Worm (Caenorhabditis elegans): ENCODE measurements around the gene che-7.
A peak's percentile ranks its signal among the peaks of the same experiment; 100 is the strongest.

Gene che-7

DNA sequence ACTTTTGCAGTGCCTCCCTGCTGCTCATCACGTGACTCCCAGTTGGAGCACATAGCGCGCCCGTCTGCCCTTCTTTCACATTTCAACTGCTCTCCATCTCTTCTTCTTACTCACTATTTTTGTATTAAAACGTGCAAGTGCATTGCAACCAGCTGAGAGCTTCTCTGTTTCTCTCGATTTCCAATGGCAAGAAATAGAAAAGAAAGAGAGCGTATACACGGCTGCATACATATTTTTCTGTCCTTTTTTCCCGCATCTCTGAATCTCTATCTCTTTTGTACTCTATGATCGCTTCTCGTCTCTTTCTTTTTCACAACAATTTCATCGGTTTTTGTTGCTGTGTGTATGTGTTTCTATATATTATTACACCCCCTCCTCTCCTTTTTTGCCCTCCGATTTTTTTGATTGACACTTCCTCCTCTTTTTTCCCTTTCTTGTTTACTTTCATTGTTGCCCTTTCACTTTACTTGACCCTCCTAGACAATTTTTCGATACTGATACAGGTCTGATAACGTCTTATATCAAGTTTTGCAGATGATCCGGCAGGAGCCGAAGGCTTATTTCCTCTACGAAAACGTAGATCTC is 32.0 kb upstream of the che-7 start, which contains the start of gene Y97E10AR.1:
Gene Y97E10AR.1, plus strand, starts transcription at position 535 of the 585 bp plus-strand sequence.
- TF ChIP-seq elt-3 (tag; optimal IDR thresholded peaks at IDR 0.05) (no peak), gmeb-1 (tag; optimal IDR thresholded peaks at IDR 0.05) (no peak), mab-5 (tag; optimal IDR thresholded peaks at IDR 0.05) (peak; percentile 73), nhr-12 (tag; optimal IDR thresholded peaks at IDR 0.05) (no peak), blmp-1 (tag; optimal IDR thresholded peaks at IDR 0.05; ENCODE audit: insufficient read depth) (peak; percentile 92), nhr-21 (tag; optimal IDR thresholded peaks at IDR 0.05) (no peak), alr-1 (tag; optimal IDR thresholded peaks at IDR 0.05) (no peak), unc-39 (tag; optimal IDR thresholded peaks at IDR 0.05) (no peak), C34F6.9 (tag; optimal IDR thresholded peaks at IDR 0.05) (peak; percentile 98), nhr-77 (tag; optimal IDR thresholded peaks at IDR 0.05) (no peak), fos-1 (tag; optimal IDR thresholded peaks at IDR 0.05) (peak; percentile 94), ztf-11 (tag; optimal IDR thresholded peaks at IDR 0.05) (no peak), lin-39 (tag; optimal IDR thresholded peaks at IDR 0.05) (no peak), egl-27 (tag; optimal IDR thresholded peaks at IDR 0.05) (peak; percentile 73), nhr-23 (tag; optimal IDR thresholded peaks at IDR 0.05) (no peak), unc-55 (GFP tag; optimal IDR thresholded peaks at IDR 0.05) (peak; percentile 96), nhr-25 (tag; optimal IDR thresholded peaks at IDR 0.05) (no peak), F13H6.1 (tag; optimal IDR thresholded peaks at IDR 0.05) (peak; percentile 93), sma-9 (GFP tag; optimal IDR thresholded peaks at IDR 0.05) (peak; percentile 93), sma-9 (tag; optimal IDR thresholded peaks at IDR 0.05) (no peak), aly-2 (tag; optimal IDR thresholded peaks at IDR 0.05) (no peak), peb-1 (tag; optimal IDR thresholded peaks at IDR 0.05) (no peak), ama-1 (optimal IDR thresholded peaks at IDR 0.05) (no peak), Y55F3AM.14 (GFP tag; optimal IDR thresholded peaks at IDR 0.05) (peak; percentile 94), unc-62 (GFP tag; optimal IDR thresholded peaks at IDR 0.05) (no peak), mdl-1 (tag; optimal IDR thresholded peaks at IDR 0.05) (peak in 1 of 2 experiments; percentile 86), ztf-4 (tag; optimal IDR thresholded peaks at IDR 0.05) (peak; percentile 60), nhr-237 (tag; optimal IDR thresholded peaks at IDR 0.05) (no peak), elt-1 (tag; optimal IDR thresholded peaks at IDR 0.05) (no peak), sma-3 (GFP tag; optimal IDR thresholded peaks at IDR 0.05) (peak; percentile 29), nhr-10 (tag; optimal IDR thresholded peaks at IDR 0.05) (no peak), lin-13 (GFP tag; optimal IDR thresholded peaks at IDR 0.05) (peak; percentile 46), R02D3.7 (tag; optimal IDR thresholded peaks at IDR 0.05) (no peak), ztf-1 (GFP tag; conservative IDR thresholded peaks at IDR 0.05) (no peak), skn-1 (tag; optimal IDR thresholded peaks at IDR 0.05) (peak; percentile 15), lin-11 (tag; optimal IDR thresholded peaks at IDR 0.05) (peak; percentile 4), nhr-11 (tag; optimal IDR thresholded peaks at IDR 0.05) (no peak), zag-1 (tag; optimal IDR thresholded peaks at IDR 0.05) (peak; percentile 79), sem-4 (tag; optimal IDR thresholded peaks at IDR 0.05) (peak; percentile 31), mbf-1 (tag; optimal IDR thresholded peaks at IDR 0.05) (no peak), nhr-6 (tag; optimal IDR thresholded peaks at IDR 0.05) (peak; percentile 65), crh-2 (tag; optimal IDR thresholded peaks at IDR 0.05) (peak; percentile 83), dmd-4 (tag; optimal IDR thresholded peaks at IDR 0.05) (no peak), nhr-129 (tag; optimal IDR thresholded peaks at IDR 0.05) (peak; percentile 89), ceh-82 (tag; optimal IDR thresholded peaks at IDR 0.05) (no peak), ZK546.5 (tag; optimal IDR thresholded peaks at IDR 0.05) (no peak), lsy-2 (tag; optimal IDR thresholded peaks at IDR 0.05) (peak; percentile 33 to 84), ceh-16 (tag; optimal IDR thresholded peaks at IDR 0.05) (no peak), snpc-4 (tag; optimal IDR thresholded peaks at IDR 0.05) (peak; percentile 71)

Measured in whole organism, L2 larva.